Worm (Caenorhabditis elegans): Measurements from ENCODE around the gene srg-15.
A peak's percentile ranks its signal among the peaks of the same experiment; 100 is the strongest.

Gene srg-15

DNA sequence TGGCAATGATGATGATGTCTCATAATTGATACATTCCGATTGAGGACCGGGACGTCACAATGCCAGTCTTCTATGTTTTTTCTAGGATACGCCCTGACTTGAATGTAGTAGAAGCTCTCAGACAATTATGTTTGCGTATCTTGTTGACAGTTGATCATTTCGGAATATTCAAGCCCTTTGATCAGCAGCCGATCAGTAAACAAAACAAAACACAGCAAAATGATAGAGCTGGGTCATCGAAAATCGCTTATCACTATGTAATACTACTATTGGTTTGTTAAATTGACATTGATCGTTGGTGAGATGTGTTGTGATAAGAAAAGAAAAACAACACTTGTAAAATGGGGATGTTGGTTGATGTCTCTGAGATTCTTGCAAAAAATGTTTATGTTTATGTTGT, 28.0 kb upstream of the srg-15 start:
- TF ChIP-seq lin-29 (GFP tag; IDR thresholded peaks at IDR 0.05) (no peak), rbr-2 (tag; optimal IDR thresholded peaks at IDR 0.05) (no peak), zip-11 (GFP tag; IDR thresholded peaks at IDR 0.05) (no peak), daf-16 (GFP tag; optimal IDR thresholded peaks at IDR 0.05) (no peak), daf-16 (tag; optimal IDR thresholded peaks at IDR 0.05) (peak; percentile 92), dve-1 (tag; optimal IDR thresholded peaks at IDR 0.05; ENCODE audit: insufficient read depth) (peak; percentile 49), hlh-11 (tag; optimal IDR thresholded peaks at IDR 0.05) (peak; percentile 20)

DNA sequence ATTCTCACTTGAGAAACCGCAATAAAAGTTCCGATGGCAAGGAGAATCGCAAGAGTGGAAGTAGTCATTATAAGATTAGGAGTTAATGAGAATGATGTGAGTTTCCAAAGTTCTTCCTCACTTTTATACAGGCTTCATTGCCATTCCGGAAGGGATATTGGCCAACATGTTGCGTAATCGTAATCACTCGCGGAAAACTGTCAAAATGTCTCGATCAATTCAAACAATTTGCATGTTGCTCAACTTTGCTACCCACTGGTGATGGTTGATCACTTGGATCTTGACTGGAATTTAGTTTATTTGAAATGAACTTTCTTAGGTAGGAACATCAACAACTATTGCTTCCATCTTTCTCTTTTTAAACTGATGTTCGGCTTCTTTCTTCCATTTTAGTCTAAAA, 27.2 kb upstream of the srg-15 start, which contains the start of gene idpb-4:
TSS of gene idpb-4 (minus strand) at position 101 of the 400 bp plus-strand sequence.
- no peak for TF ChIP-seq lin-39 (tag; optimal IDR thresholded peaks at IDR 0.05)
- no peak for TF ChIP-seq T20F7.1 (GFP tag; optimal IDR thresholded peaks at IDR 0.05)
- TF ChIP-seq hif-1 (tag; optimal IDR thresholded peaks at IDR 0.05) = no peak
- no peak for TF ChIP-seq nhr-237 (tag; optimal IDR thresholded peaks at IDR 0.05)
- TF ChIP-seq ceh-62 (tag; optimal IDR thresholded peaks at IDR 0.05) = no peak
- TF ChIP-seq attf-4 (tag; optimal IDR thresholded peaks at IDR 0.05) = no peak
- TF ChIP-seq hlh-11 (tag; optimal IDR thresholded peaks at IDR 0.05) = no peak
- TF ChIP-seq Y5F2A.4 (GFP tag; optimal IDR thresholded peaks at IDR 0.05) = no peak
- no peak for TF ChIP-seq zfp-2 (tag; optimal IDR thresholded peaks at IDR 0.05)
- TF ChIP-seq daf-19 (GFP tag; conservative IDR thresholded peaks at IDR 0.05) = no peak
- TF ChIP-seq dve-1 (tag; optimal IDR thresholded peaks at IDR 0.05; ENCODE audit: insufficient read depth) = no peak
- TF ChIP-seq zip-11 (GFP tag; IDR thresholded peaks at IDR 0.05) = no peak

DNA sequence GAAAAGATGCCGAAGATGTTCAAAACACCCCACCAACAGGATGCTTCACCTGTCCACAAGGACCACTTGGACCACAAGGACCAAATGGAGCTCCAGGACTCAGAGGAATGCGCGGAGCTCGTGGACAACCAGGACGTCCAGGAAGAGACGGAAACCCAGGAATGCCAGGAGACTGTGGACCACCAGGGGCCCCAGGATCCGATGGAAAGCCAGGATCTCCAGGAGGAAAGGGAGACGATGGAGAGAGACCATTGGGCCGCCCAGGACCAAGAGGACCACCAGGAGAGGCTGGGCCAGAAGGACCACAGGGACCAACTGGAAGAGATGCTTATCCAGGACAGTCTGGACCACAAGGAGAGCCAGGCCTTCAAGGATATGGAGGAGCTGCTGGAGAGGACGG, 23.4 kb upstream of the srg-15 start:
- TF ChIP-seq F26F4.8 (GFP tag; conservative IDR thresholded peaks at IDR 0.05) = 0 out of 2 replicates have a peak, but pooled peaks have one; percentile 29
- no peak for TF ChIP-seq daf-8 (GFP tag; IDR thresholded peaks at IDR 0.05)
- 0 out of 2 replicates have a peak, but pooled peaks have one; percentile 7 for TF ChIP-seq nhr-42 (GFP tag; IDR thresholded peaks at IDR 0.05)
- TF ChIP-seq set-16 (GFP tag; IDR thresholded peaks at IDR 0.05) = peak; percentile 91
- TF ChIP-seq tag-97 (GFP tag; IDR thresholded peaks at IDR 0.05) = no peak

DNA sequence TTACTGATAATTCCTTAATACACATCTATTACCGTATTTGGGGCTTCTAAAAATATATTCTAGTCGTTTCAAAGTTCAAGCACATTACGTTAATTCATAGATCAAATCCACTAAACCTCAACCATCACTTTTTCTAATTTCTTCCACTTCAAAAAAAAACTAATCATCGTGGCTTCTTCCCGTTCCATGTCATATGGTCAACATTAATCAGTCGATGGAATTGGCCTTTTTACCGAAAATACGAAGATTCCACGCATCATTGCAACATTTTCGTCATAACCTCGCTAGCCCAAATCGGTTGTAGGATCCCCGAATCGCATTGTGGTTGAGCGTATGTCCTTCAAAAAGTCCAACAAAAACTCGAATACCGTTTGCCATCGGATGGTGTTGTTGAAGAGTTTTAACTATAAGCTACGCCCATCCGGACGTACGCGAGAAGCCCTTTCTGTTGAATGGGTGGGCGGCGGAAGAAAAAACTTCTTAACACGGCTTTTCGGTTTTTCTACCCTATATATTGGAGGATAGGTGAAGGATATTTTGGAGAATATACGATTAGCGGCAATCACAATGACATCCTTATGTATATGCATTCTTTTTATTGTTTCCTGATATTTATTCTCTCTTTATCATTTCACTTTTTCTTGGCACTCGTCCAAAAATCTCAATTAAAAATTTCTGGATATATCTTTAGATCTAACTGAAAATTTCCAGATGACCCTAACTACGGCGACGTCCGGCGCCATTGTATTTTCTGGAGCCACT, 22.3 kb upstream of the srg-15 start, which contains the start of gene rol-6:
TSS of gene rol-6 (plus strand) at position 712 of the 762 bp plus-strand sequence.
- TF ChIP-seq hlh-11 (tag; optimal IDR thresholded peaks at IDR 0.05) (peak; percentile 17), pqm-1 (tag; optimal IDR thresholded peaks at IDR 0.05) (no peak), nhr-28 (tag; optimal IDR thresholded peaks at IDR 0.05) (peak; percentile 30), vab-7 (GFP tag; IDR thresholded peaks at IDR 0.05) (no peak), rbr-2 (tag; optimal IDR thresholded peaks at IDR 0.05) (no peak), ctbp-1 (GFP tag; IDR thresholded peaks at IDR 0.05) (no peak), nhr-102 (tag; optimal IDR thresholded peaks at IDR 0.05) (no peak), aha-1 (tag) (peak; percentile 85), nhr-10 (tag; optimal IDR thresholded peaks at IDR 0.05) (no peak)

DNA sequence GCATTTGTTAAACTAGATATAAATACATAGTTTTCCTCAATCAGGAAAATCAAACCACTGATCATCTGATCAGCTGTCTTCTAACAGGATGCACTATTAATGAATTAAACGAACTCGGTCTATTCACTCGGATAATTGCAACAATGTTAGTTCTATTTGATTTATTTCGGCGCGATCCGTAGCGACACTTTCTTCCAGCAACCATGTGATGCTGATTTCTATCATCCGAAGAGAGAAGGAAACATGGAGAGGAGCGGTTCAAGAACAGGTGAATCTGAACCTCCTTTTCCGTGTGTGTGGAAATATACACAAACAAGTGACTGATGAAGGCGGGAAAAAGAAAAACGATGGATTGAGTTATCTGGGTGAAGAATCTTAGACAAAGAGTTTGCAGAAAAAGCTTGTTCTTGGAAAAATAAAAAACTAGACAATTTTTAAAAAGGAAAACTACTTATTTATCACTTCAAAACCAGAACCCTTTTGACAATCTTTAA, 21.6 kb upstream of the srg-15 start:
- TF ChIP-seq madf-5 (GFP tag; IDR thresholded peaks at IDR 0.05) (no peak), zip-2 (tag; optimal IDR thresholded peaks at IDR 0.05) (no peak), hlh-11 (tag; optimal IDR thresholded peaks at IDR 0.05) (peak; percentile 13), nhr-28 (tag; optimal IDR thresholded peaks at IDR 0.05) (peak; percentile 4)

All from whole organism, L4 larva.